Worm (Caenorhabditis elegans): ENCODE measurements around the gene col-110.

Gene col-110

ce11 chrIV:4639352-4639751 is 29.9 kb upstream of the col-110 start:
- TF ChIP-seq ceh-22 (tag; optimal IDR thresholded peaks at IDR 0.05) (no peak), fkh-6 (tag; optimal IDR thresholded peaks at IDR 0.05) (no peak)

ce11 chrIV:4637840-4638239 is 28.4 kb upstream of the col-110 start, which contains the start of gene F19C7.8:
F19C7.8 (minus strand) TSS chrIV:4638095.
- peak; percentile 44 for TF ChIP-seq unc-55 (GFP tag; optimal IDR thresholded peaks at IDR 0.05)
- no peak for TF ChIP-seq unc-86 (tag; optimal IDR thresholded peaks at IDR 0.05)
- no peak for TF ChIP-seq ceh-30 (tag; optimal IDR thresholded peaks at IDR 0.05)
- TF ChIP-seq rnt-1 (tag; optimal IDR thresholded peaks at IDR 0.05), result no peak

ce11 chrIV:4636001-4636400 is 26.5 kb upstream of the col-110 start, which contains the start of gene R105.5:
R105.5 (plus strand) TSS chrIV:4636301.
- no peak for TF ChIP-seq eyg-1 (tag; optimal IDR thresholded peaks at IDR 0.05)
- TF ChIP-seq unc-86 (tag; optimal IDR thresholded peaks at IDR 0.05), result no peak
- no peak for TF ChIP-seq ceh-2 (tag; optimal IDR thresholded peaks at IDR 0.05)
- TF ChIP-seq ceh-6 (GFP tag; optimal IDR thresholded peaks at IDR 0.05), result no peak
- no peak for TF ChIP-seq K09A11.1 (tag; optimal IDR thresholded peaks at IDR 0.05; ENCODE audit: insufficient read depth)
- TF ChIP-seq npax-4 (tag; optimal IDR thresholded peaks at IDR 0.05), result no peak
- no peak for TF ChIP-seq ceh-45 (GFP tag; IDR thresholded peaks at IDR 0.05)

DNA sequence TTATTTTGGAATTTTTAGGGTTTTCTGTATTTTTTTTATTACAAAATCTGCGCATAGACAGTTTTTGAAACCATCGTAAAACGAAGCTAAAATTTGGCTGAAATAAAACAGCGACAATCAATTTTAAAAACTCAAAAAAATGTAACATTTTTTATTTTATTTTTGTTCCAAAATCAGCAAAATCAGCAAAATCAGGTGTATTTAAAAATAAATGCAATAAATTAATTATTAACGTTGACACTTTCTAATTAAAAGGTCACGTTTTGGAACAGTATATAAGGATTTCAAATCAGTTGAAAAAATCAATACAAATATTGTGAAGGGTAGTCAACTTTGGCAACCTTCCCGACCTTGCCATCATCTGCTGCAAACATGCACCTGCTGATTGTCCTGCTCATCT is 23.9 kb upstream of the col-110 start, which contains the start of gene R105.1:
Gene R105.1, plus strand, starts transcription at position 301 of the 400 bp plus-strand sequence.
- TF ChIP-seq pros-1 (tag; optimal IDR thresholded peaks at IDR 0.05), result no peak
- TF ChIP-seq hlh-8 (tag; optimal IDR thresholded peaks at IDR 0.05), result no peak
- no peak for TF ChIP-seq ceh-34 (tag; optimal IDR thresholded peaks at IDR 0.05)
- no peak for TF ChIP-seq npax-4 (tag; optimal IDR thresholded peaks at IDR 0.05)
- no peak for TF ChIP-seq unc-86 (tag; optimal IDR thresholded peaks at IDR 0.05)

- TF ChIP-seq mec-3 (tag; optimal IDR thresholded peaks at IDR 0.05; ENCODE audit: borderline replicate concordance) (no peak), ceh-31 (tag; optimal IDR thresholded peaks at IDR 0.05) (peak; percentile 4)
These were observed 14.4 kb upstream of the col-110 start for ce11 chrIV:4623852-4624251.

- no peak for TF ChIP-seq rnt-1 (tag; optimal IDR thresholded peaks at IDR 0.05)
- peak; percentile 3 for TF ChIP-seq ceh-14 (tag; optimal IDR thresholded peaks at IDR 0.05)
These were observed 4.0 kb upstream of the col-110 start for ce11 chrIV:4613516-4613915.

DNA sequence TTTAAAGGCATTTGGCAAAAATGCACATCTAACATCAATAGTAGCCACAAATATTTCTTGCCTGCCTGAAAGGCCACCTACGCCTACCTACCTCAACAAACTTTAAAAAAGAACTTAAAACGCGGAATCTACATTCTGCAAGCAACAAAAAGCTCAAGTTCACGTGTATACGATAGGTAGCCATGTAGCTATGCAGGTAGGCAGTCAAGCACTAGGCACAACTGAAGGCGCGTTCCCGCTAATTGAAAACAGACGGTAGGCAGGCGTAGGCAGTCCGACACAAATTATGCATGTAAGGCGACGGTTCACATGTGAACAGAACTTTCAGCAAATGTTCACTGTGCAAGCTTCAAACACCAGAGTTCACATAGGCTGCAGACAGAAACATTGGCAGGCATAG is 3.1 kb upstream of the col-110 start:
- no peak for TF ChIP-seq nfya-1 (tag; optimal IDR thresholded peaks at IDR 0.05)

ce11 chrIV:4611740-4612139 is 2.3 kb upstream of the col-110 start:
- TF ChIP-seq lin-11 (tag; optimal IDR thresholded peaks at IDR 0.05) (no peak), hlh-30 (tag; optimal IDR thresholded peaks at IDR 0.05; ENCODE audit: insufficient read depth) (no peak), ceh-31 (tag; optimal IDR thresholded peaks at IDR 0.05) (no peak), ceh-30 (tag; optimal IDR thresholded peaks at IDR 0.05) (no peak), hlh-13 (GFP tag; optimal IDR thresholded peaks at IDR 0.05) (no peak), hlh-6 (tag; optimal IDR thresholded peaks at IDR 0.05) (no peak), ztf-16 (tag; optimal IDR thresholded peaks at IDR 0.05) (no peak), zip-5 (tag; optimal IDR thresholded peaks at IDR 0.05) (no peak), sox-4 (tag; optimal IDR thresholded peaks at IDR 0.05) (no peak), pag-3 (tag; optimal IDR thresholded peaks at IDR 0.05; ENCODE audit: borderline replicate concordance) (no peak), unc-55 (GFP tag; optimal IDR thresholded peaks at IDR 0.05) (no peak), gmeb-2 (tag; optimal IDR thresholded peaks at IDR 0.05) (no peak), T23F11.4 (GFP tag; optimal IDR thresholded peaks at IDR 0.05) (no peak)

Data from whole organism, late embryonic.